Worm (Caenorhabditis elegans) whole organism, early embryonic: ENCODE data around the gene T28A8.3.

Experiments used
- ama-1 ChIP-seq: fragments of 150-350 bp; optimal IDR thresholded peaks from 2 replicates; lab custom pipeline; 2014
- ceh-13 ChIP-seq: fragments of 200-800 bp; sonication (Bioruptor generic); optimal IDR thresholded peaks from 2 replicates; lab custom pipeline; 2018; ENCODE audit warnings: mild to moderate bottlenecking, missing genetic modification characterization, missing compliant biosample characterization
- ceh-36 ChIP-seq: sonication (generic microtip); optimal IDR thresholded peaks from 2 replicates; lab custom pipeline; 2016; ENCODE audit warnings: missing genetic modification characterization, inconsistent platforms, missing compliant biosample characterization
- ets-7 ChIP-seq: sonication (generic microtip); optimal IDR thresholded peaks from 2 replicates; lab custom pipeline; 2016; ENCODE audit warnings: missing genotype, missing genetic modification characterization, missing compliant biosample characterization
- flt-1 ChIP-seq: fragments of 200-800 bp; sonication (Bioruptor generic); IDR thresholded peaks from 2 replicates; pipeline ENCODE4 v1.3.6; 2022; ENCODE audit warnings: missing genetic modification characterization, missing compliant biosample characterization
- hmbx-1 ChIP-seq: sonication (generic microtip); optimal IDR thresholded peaks from 2 replicates; lab custom pipeline; 2016; ENCODE audit warnings: mild to moderate bottlenecking, missing genetic modification characterization, missing compliant biosample characterization
- hmg-4 ChIP-seq: fragments of 200-800 bp; sonication (Bioruptor generic); optimal IDR thresholded peaks from 2 replicates; lab custom pipeline; 2018; ENCODE audit warnings: mild to moderate bottlenecking, missing genetic modification characterization, missing compliant biosample characterization
- hnd-1 ChIP-seq: sonication (generic microtip); optimal IDR thresholded peaks from 2 replicates; lab custom pipeline; 2016; ENCODE audit warnings: missing genetic modification characterization, missing compliant biosample characterization
- pes-1 ChIP-seq: fragments of 200-800 bp; sonication (Bioruptor generic); IDR thresholded peaks from 2 replicates; pipeline ENCODE4 v1.3.6; 2022; ENCODE audit warnings: missing genetic modification reagents, missing genetic modification characterization, missing compliant biosample characterization
- scrt-1 ChIP-seq: fragments of 200-800 bp; sonication (Bioruptor generic); IDR thresholded peaks from 2 replicates; pipeline ENCODE4 v1.3.6; 2022; ENCODE audit warnings: missing genetic modification characterization, missing compliant biosample characterization
- sea-1 ChIP-seq: fragments of 200-800 bp; sonication (Bioruptor generic); conservative IDR thresholded peaks from 2 replicates; pipeline ENCODE4 v1.3.6; 2022; ENCODE audit warnings: missing genetic modification characterization, missing compliant biosample characterization
- tra-4 ChIP-seq: sonication (generic microtip); optimal IDR thresholded peaks from 2 replicates; lab custom pipeline; 2017; ENCODE audit warnings: missing genetic modification characterization, missing compliant biosample characterization

- TF ChIP-seq flt-1 (GFP tag; lab: Robert Waterston, UW) = no peak
- TF ChIP-seq ama-1 = no peak
- no peak for TF ChIP-seq ceh-36
- TF ChIP-seq pes-1 (GFP tag; lab: Robert Waterston, UW) = no peak
- TF ChIP-seq hnd-1 (tag; lab: Kevin White, UChicago) = no peak
- TF ChIP-seq tra-4 (tag; lab: Kevin White, UChicago) = no peak
- no peak for TF ChIP-seq scrt-1 (GFP tag; lab: Robert Waterston, UW)
- no peak for TF ChIP-seq ceh-13
- TF ChIP-seq ets-7 (tag; lab: Kevin White, UChicago) = no peak
- TF ChIP-seq sea-1 = no peak
- no peak for TF ChIP-seq hmbx-1 (tag; lab: Kevin White, UChicago)
- no peak for TF ChIP-seq hmg-4 (GFP tag; lab: Kevin White, UChicago)
These were observed 34.3 kb upstream of the T28A8.3 start, which contains the start of gene pssy-2 for ce11 chrIII:13471504-13471903.
